Worm (Caenorhabditis elegans) whole organism, L1 larva: ENCODE results near the gene sid-5.

ENCODE experiments used
- jun-1 ChIP-seq: fragments of 150-350 bp; optimal IDR thresholded peaks from 2 replicates; lab custom pipeline; 2014; ENCODE audit warnings: missing biosample characterization, missing genetic modification reagents, missing genetic modification characterization
- lsy-2 ChIP-seq, 2 experiments: fragments of 150-350 bp; optimal IDR thresholded peaks; 2 replicates each; lab custom pipeline; 2014; ENCODE audit warnings: missing biosample characterization in 2 of 2, missing genetic modification characterization in 2 of 2
- nhr-76 ChIP-seq: sonication (generic microtip); optimal IDR thresholded peaks from 2 replicates; lab custom pipeline; 2017; ENCODE audit warnings: missing biosample characterization, missing genetic modification characterization
- nhr-90 ChIP-seq: sonication (generic microtip); optimal IDR thresholded peaks from 2 replicates; lab custom pipeline; 2016; ENCODE audit warnings: mild to moderate bottlenecking, missing genetic modification characterization, missing compliant biosample characterization; ENCODE audit not compliant: poor library complexity

ce11 chrX:6920132-6920531, 15.6 kb downstream of the sid-5 start:
- TF ChIP-seq nhr-76 (tag; lab: Kevin White, UChicago) (no peak), nhr-90 (tag; lab: Kevin White, UChicago) (no peak), lsy-2 (tag; optimal IDR thresholded peaks at IDR 0.05; lab: Kevin White, UChicago) (no peak), jun-1 (no peak)
